Worm (Caenorhabditis elegans): ENCODE measurements around the gene W09G12.8.

The W09G12.8 gene

ce11 chrIV:1213192-1213591 is 12.8 kb upstream of the W09G12.8 start:
- peak in 1 of 3 experiments; percentile 39 for TF ChIP-seq ceh-82 (tag; optimal IDR thresholded peaks at IDR 0.05)
- no peak for TF ChIP-seq fkh-4 (tag; optimal IDR thresholded peaks at IDR 0.05; ENCODE audit: borderline replicate concordance)
- TF ChIP-seq dpl-1 (GFP tag; optimal IDR thresholded peaks at IDR 0.05), result peak in 1 of 3 experiments; percentile 20
- peak; percentile 15 for TF ChIP-seq snu-23 (GFP tag; optimal IDR thresholded peaks at IDR 0.05)
- TF ChIP-seq nhr-47 (tag; optimal IDR thresholded peaks at IDR 0.05), result peak; percentile 4
- TF ChIP-seq snpc-4 (tag; optimal IDR thresholded peaks at IDR 0.05), result peak; percentile 35
- TF ChIP-seq fkh-8 (tag; optimal IDR thresholded peaks at IDR 0.05), result peak; percentile 71
- TF ChIP-seq swsn-7 (tag; optimal IDR thresholded peaks at IDR 0.05), result peak; percentile 4
- TF ChIP-seq efl-1 (optimal IDR thresholded peaks at IDR 0.05), result no peak
- TF ChIP-seq efl-1 (GFP tag; optimal IDR thresholded peaks at IDR 0.05 in 1 of 2), result peak in 1 of 2 experiments; percentile 2
- no peak for TF ChIP-seq nhr-11 (tag; optimal IDR thresholded peaks at IDR 0.05)
- TF ChIP-seq mdl-1 (tag; optimal IDR thresholded peaks at IDR 0.05), result no peak
- peak; percentile 82 for TF ChIP-seq lin-14 (GFP tag; optimal IDR thresholded peaks at IDR 0.05)
- TF ChIP-seq skn-1 (tag; optimal IDR thresholded peaks at IDR 0.05), result peak; percentile 36
- no peak for TF ChIP-seq ces-1 (GFP tag; optimal IDR thresholded peaks at IDR 0.05)
- peak in 1 of 2 experiments; percentile 18 for TF ChIP-seq lsy-2 (tag; optimal IDR thresholded peaks at IDR 0.05)
- TF ChIP-seq tbx-2 (tag; optimal IDR thresholded peaks at IDR 0.05), result peak; percentile 14

- TF ChIP-seq pax-3 (tag; optimal IDR thresholded peaks at IDR 0.05) (no peak), unc-62 (GFP tag; optimal IDR thresholded peaks at IDR 0.05) (no peak), nhr-71 (tag; optimal IDR thresholded peaks at IDR 0.05) (no peak), efl-1 (optimal IDR thresholded peaks at IDR 0.05) (no peak), efl-1 (GFP tag; optimal IDR thresholded peaks at IDR 0.05 in 1 of 2) (peak in 1 of 2 experiments; percentile 54), nhr-12 (tag; optimal IDR thresholded peaks at IDR 0.05) (no peak), unc-86 (tag; optimal IDR thresholded peaks at IDR 0.05) (no peak), vab-15 (tag; optimal IDR thresholded peaks at IDR 0.05) (no peak), grh-1 (GFP tag; IDR thresholded peaks at IDR 0.05) (no peak)
Measured at ce11 chrIV:1215536-1215935, 10.4 kb upstream of the W09G12.8 start.

ce11 chrIV:1216290-1216689 is 9.7 kb upstream of the W09G12.8 start, which contains the start of gene W09G12.9:
W09G12.9 (plus strand) TSS chrIV:1216590.
- TF ChIP-seq lin-14 (GFP tag; optimal IDR thresholded peaks at IDR 0.05) (no peak), ceh-90 (tag; optimal IDR thresholded peaks at IDR 0.05) (no peak), nhr-19 (GFP tag; conservative IDR thresholded peaks at IDR 0.05) (no peak), nhr-12 (tag; optimal IDR thresholded peaks at IDR 0.05) (no peak), elt-2 (tag; optimal IDR thresholded peaks at IDR 0.05) (no peak), snu-23 (GFP tag; optimal IDR thresholded peaks at IDR 0.05) (no peak), ces-1 (GFP tag; optimal IDR thresholded peaks at IDR 0.05) (no peak), isw-1 (GFP tag; IDR thresholded peaks at IDR 0.05) (no peak), blmp-1 (tag; optimal IDR thresholded peaks at IDR 0.05) (no peak), hpl-2 (GFP tag; optimal IDR thresholded peaks at IDR 0.05) (no peak), aha-1 (tag; optimal IDR thresholded peaks at IDR 0.05) (no peak), xbp-1 (tag; optimal IDR thresholded peaks at IDR 0.05) (no peak), nhr-76 (tag; optimal IDR thresholded peaks at IDR 0.05) (no peak), jun-1 (tag; optimal IDR thresholded peaks at IDR 0.05) (no peak), lin-35 (GFP tag; optimal IDR thresholded peaks at IDR 0.05) (no peak)

ce11 chrIV:1221167-1221566 is 4.8 kb upstream of the W09G12.8 start, which contains the start of gene W09G12.10:
W09G12.10 (minus strand) TSS chrIV:1221287.
- TF ChIP-seq ets-5 (GFP tag; IDR thresholded peaks at IDR 0.05), result no peak
- TF ChIP-seq lin-15B (tag; optimal IDR thresholded peaks at IDR 0.05), result no peak
- no peak for TF ChIP-seq egl-27 (tag; optimal IDR thresholded peaks at IDR 0.05)
- no peak for TF ChIP-seq zip-4 (GFP tag; optimal IDR thresholded peaks at IDR 0.05)
- no peak for TF ChIP-seq dsc-1 (tag; optimal IDR thresholded peaks at IDR 0.05)
- no peak for TF ChIP-seq mdl-1 (tag; optimal IDR thresholded peaks at IDR 0.05)
- no peak for TF ChIP-seq nhr-47 (tag; optimal IDR thresholded peaks at IDR 0.05)
- TF ChIP-seq tlp-1 (tag; optimal IDR thresholded peaks at IDR 0.05), result no peak
- peak; percentile 4 for TF ChIP-seq jun-1 (tag; optimal IDR thresholded peaks at IDR 0.05)
- peak in 1 of 2 experiments; percentile 18 for TF ChIP-seq efl-1 (optimal IDR thresholded peaks at IDR 0.05)
- no peak for TF ChIP-seq efl-1 (GFP tag; optimal IDR thresholded peaks at IDR 0.05 in 1 of 2)
- TF ChIP-seq egl-13 (tag; optimal IDR thresholded peaks at IDR 0.05), result no peak
- TF ChIP-seq blmp-1 (tag; optimal IDR thresholded peaks at IDR 0.05), result peak; percentile 45
- TF ChIP-seq ztf-11 (tag; optimal IDR thresholded peaks at IDR 0.05), result no peak
- no peak for TF ChIP-seq fkh-4 (tag; optimal IDR thresholded peaks at IDR 0.05; ENCODE audit: borderline replicate concordance)
- TF ChIP-seq ceh-82 (tag; optimal IDR thresholded peaks at IDR 0.05), result no peak
